Worm (Caenorhabditis elegans): Measurements from ENCODE around the gene cyp-14A3.

DNA sequence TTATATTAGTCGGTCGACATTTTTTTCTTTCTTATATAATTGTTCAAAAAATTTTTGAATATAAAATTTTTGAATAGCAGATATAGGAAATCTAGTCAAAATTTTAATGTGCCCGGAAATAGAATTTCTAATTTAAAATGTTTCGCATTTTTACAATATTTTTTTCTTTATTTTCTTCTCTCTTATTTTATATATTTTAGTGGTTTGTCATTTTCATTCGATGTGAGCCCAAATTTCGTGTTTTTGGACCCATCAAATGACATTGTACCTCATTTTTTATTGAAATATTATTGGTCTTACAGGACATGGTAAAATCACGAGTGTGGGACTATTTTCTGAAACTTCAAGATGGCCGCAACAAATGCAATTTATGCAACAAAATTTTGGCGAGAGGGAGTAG, 11.8 kb downstream of the cyp-14A3 start, which contains the start of gene K09A11.1:
- TF ChIP-seq tbx-8 (GFP tag; optimal IDR thresholded peaks at IDR 0.05) (no peak), nhr-2 (tag; optimal IDR thresholded peaks at IDR 0.05) (no peak), blmp-1 (tag; optimal IDR thresholded peaks at IDR 0.05) (no peak), ces-1 (GFP tag; optimal IDR thresholded peaks at IDR 0.05) (no peak), nhr-76 (tag; optimal IDR thresholded peaks at IDR 0.05) (no peak), lsy-2 (tag; optimal IDR thresholded peaks at IDR 0.05) (no peak), elt-1 (tag; optimal IDR thresholded peaks at IDR 0.05; ENCODE audit: borderline replicate concordance, insufficient read depth) (no peak), sptf-1 (tag; optimal IDR thresholded peaks at IDR 0.05) (no peak), ceh-83 (GFP tag; optimal IDR thresholded peaks at IDR 0.05) (no peak), nhr-28 (tag; optimal IDR thresholded peaks at IDR 0.05) (no peak), pha-4 (tag; optimal IDR thresholded peaks at IDR 0.05) (no peak), elt-3 (tag; optimal IDR thresholded peaks at IDR 0.05) (no peak)
